Worm (Caenorhabditis elegans): Measurements from ENCODE around the gene K09G1.1.

Gene K09G1.1

DNA sequence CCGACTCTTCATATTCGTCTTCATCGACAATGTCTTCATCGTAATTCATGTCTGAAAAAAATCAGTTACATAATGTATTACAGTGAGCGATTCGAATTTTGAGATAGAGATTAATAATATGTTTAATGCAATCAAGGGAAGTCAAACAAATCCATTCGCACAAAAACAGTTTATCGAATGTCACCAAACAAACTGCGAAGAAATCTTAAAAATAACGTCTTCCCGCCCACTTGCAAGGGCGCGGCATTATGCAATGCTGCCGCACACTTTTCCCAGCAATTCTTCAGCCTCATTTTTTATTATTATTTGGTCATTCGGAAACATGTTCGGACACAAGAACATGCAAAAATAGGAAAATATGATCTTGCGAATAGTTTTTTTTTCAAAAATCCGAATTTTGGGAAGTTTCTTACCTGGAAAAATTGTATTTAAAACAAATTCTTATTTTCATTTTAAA lies 39.1 kb upstream of the K09G1.1 start, which contains the start of gene mdf-1 (continued):
- TF ChIP-seq unc-39 (tag; optimal IDR thresholded peaks at IDR 0.05) = no peak
- peak; percentile 83 for TF ChIP-seq gmeb-1 (tag; optimal IDR thresholded peaks at IDR 0.05)
- no peak for TF ChIP-seq peb-1 (tag; optimal IDR thresholded peaks at IDR 0.05)
- TF ChIP-seq mab-5 (tag; optimal IDR thresholded peaks at IDR 0.05) = peak; percentile 35
- TF ChIP-seq nhr-12 (tag; optimal IDR thresholded peaks at IDR 0.05) = no peak
- peak; percentile 54 for TF ChIP-seq lin-11 (tag; optimal IDR thresholded peaks at IDR 0.05)
- no peak for TF ChIP-seq R02D3.7 (tag; optimal IDR thresholded peaks at IDR 0.05)
- TF ChIP-seq blmp-1 (tag; optimal IDR thresholded peaks at IDR 0.05; ENCODE audit: insufficient read depth) = peak; percentile 38
- no peak for TF ChIP-seq ceh-82 (tag; optimal IDR thresholded peaks at IDR 0.05)
- peak; percentile 60 for TF ChIP-seq sma-9 (GFP tag; optimal IDR thresholded peaks at IDR 0.05)
- TF ChIP-seq sma-9 (tag; optimal IDR thresholded peaks at IDR 0.05) = no peak
- TF ChIP-seq Y55F3AM.14 (GFP tag; optimal IDR thresholded peaks at IDR 0.05) = peak; percentile 28
- no peak for TF ChIP-seq skn-1 (tag; optimal IDR thresholded peaks at IDR 0.05)
- TF ChIP-seq alr-1 (tag; optimal IDR thresholded peaks at IDR 0.05) = no peak
- TF ChIP-seq zag-1 (tag; optimal IDR thresholded peaks at IDR 0.05) = no peak
- no peak for TF ChIP-seq nhr-237 (tag; optimal IDR thresholded peaks at IDR 0.05)
- TF ChIP-seq unc-55 (GFP tag; optimal IDR thresholded peaks at IDR 0.05) = peak; percentile 83
- TF ChIP-seq C34F6.9 (tag; optimal IDR thresholded peaks at IDR 0.05) = peak; percentile 82
- TF ChIP-seq sma-3 (GFP tag; optimal IDR thresholded peaks at IDR 0.05) = peak; percentile 71
- TF ChIP-seq nhr-11 (tag; optimal IDR thresholded peaks at IDR 0.05) = no peak

DNA sequence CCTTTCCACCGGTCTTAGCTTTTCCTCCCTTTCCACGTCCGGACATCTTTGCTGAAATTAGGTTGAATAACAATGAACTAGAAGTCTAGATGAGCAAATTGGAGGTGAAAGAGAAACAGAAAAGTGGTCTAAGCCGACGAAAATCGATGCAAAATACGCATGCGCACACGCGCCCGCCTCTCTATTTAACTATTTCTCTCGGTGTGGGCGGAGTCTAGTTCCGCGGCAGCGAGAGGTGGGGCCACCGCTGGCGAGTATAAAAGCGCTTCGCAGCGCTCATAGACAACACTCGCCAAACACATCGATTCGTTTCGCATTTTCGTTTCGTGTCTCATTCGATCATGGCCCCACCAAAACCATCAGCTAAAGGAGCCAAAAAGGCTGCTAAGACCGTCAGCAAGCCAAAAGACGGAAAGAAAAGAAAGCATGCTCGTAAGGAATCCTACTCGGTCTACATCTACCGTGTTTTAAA lies 38.1 kb upstream of the K09G1.1 start, which contains the start of the genes his-35 and his-41:
TSS of gene his-35 (minus strand) at position 51 of the 472 bp plus-strand sequence.
TSS of gene his-41 (plus strand) at position 299 of the 472 bp plus-strand sequence.
- no peak for TF ChIP-seq nhr-6 (tag; optimal IDR thresholded peaks at IDR 0.05)
- TF ChIP-seq sem-4 (tag; optimal IDR thresholded peaks at IDR 0.05) = no peak
- no peak for TF ChIP-seq nhr-11 (tag; optimal IDR thresholded peaks at IDR 0.05)
- no peak for TF ChIP-seq dmd-4 (tag; optimal IDR thresholded peaks at IDR 0.05)
- TF ChIP-seq blmp-1 (tag; optimal IDR thresholded peaks at IDR 0.05; ENCODE audit: insufficient read depth) = no peak
- peak; percentile 11 for TF ChIP-seq nhr-21 (tag; optimal IDR thresholded peaks at IDR 0.05)
- TF ChIP-seq ztf-4 (tag; optimal IDR thresholded peaks at IDR 0.05) = no peak
- no peak for TF ChIP-seq mbf-1 (tag; optimal IDR thresholded peaks at IDR 0.05)
- no peak for TF ChIP-seq ceh-82 (tag; optimal IDR thresholded peaks at IDR 0.05)
- TF ChIP-seq aly-2 (tag; optimal IDR thresholded peaks at IDR 0.05) = no peak
- TF ChIP-seq peb-1 (tag; optimal IDR thresholded peaks at IDR 0.05) = no peak
- peak; percentile 62 for TF ChIP-seq F13H6.1 (tag; optimal IDR thresholded peaks at IDR 0.05)
- no peak for TF ChIP-seq mab-5 (tag; optimal IDR thresholded peaks at IDR 0.05)
- no peak for TF ChIP-seq elt-3 (tag; optimal IDR thresholded peaks at IDR 0.05)
- no peak for TF ChIP-seq nhr-23 (tag; optimal IDR thresholded peaks at IDR 0.05)
- no peak for TF ChIP-seq nhr-10 (tag; optimal IDR thresholded peaks at IDR 0.05)
- TF ChIP-seq ceh-16 (tag; optimal IDR thresholded peaks at IDR 0.05) = no peak
- TF ChIP-seq alr-1 (tag; optimal IDR thresholded peaks at IDR 0.05) = no peak
- TF ChIP-seq C34F6.9 (tag; optimal IDR thresholded peaks at IDR 0.05) = peak; percentile 74
- no peak for TF ChIP-seq Y55F3AM.14 (GFP tag; optimal IDR thresholded peaks at IDR 0.05)
- TF ChIP-seq unc-62 (GFP tag; optimal IDR thresholded peaks at IDR 0.05) = no peak
- no peak for TF ChIP-seq skn-1 (tag; optimal IDR thresholded peaks at IDR 0.05)
- TF ChIP-seq gmeb-1 (tag; optimal IDR thresholded peaks at IDR 0.05) = peak; percentile 53
- TF ChIP-seq zag-1 (tag; optimal IDR thresholded peaks at IDR 0.05) = no peak
- peak; percentile 50 for TF ChIP-seq sma-3 (GFP tag; optimal IDR thresholded peaks at IDR 0.05)
- TF ChIP-seq nhr-12 (tag; optimal IDR thresholded peaks at IDR 0.05) = no peak
- TF ChIP-seq sma-9 (GFP tag; optimal IDR thresholded peaks at IDR 0.05) = peak; percentile 37
- no peak for TF ChIP-seq sma-9 (tag; optimal IDR thresholded peaks at IDR 0.05)
- TF ChIP-seq ztf-1 (GFP tag; conservative IDR thresholded peaks at IDR 0.05) = no peak
- TF ChIP-seq lin-39 (tag; optimal IDR thresholded peaks at IDR 0.05) = no peak
- TF ChIP-seq elt-1 (tag; optimal IDR thresholded peaks at IDR 0.05) = no peak
- TF ChIP-seq snpc-4 (tag; optimal IDR thresholded peaks at IDR 0.05) = no peak
- TF ChIP-seq unc-55 (GFP tag; optimal IDR thresholded peaks at IDR 0.05) = peak; percentile 15
- no peak for TF ChIP-seq unc-39 (tag; optimal IDR thresholded peaks at IDR 0.05)
- no peak for TF ChIP-seq nhr-25 (tag; optimal IDR thresholded peaks at IDR 0.05)
- TF ChIP-seq ztf-11 (tag; optimal IDR thresholded peaks at IDR 0.05) = no peak
- peak; percentile 51 for TF ChIP-seq crh-2 (tag; optimal IDR thresholded peaks at IDR 0.05)
- peak in 1 of 2 experiments; percentile 31 for TF ChIP-seq mdl-1 (tag; optimal IDR thresholded peaks at IDR 0.05)
- TF ChIP-seq nhr-77 (tag; optimal IDR thresholded peaks at IDR 0.05) = no peak
- no peak for TF ChIP-seq R02D3.7 (tag; optimal IDR thresholded peaks at IDR 0.05)
- TF ChIP-seq lin-11 (tag; optimal IDR thresholded peaks at IDR 0.05) = peak; percentile 35
- TF ChIP-seq lsy-2 (tag; optimal IDR thresholded peaks at IDR 0.05) = peak; percentile 38 to 51
- peak; percentile 15 for TF ChIP-seq lin-13 (GFP tag; optimal IDR thresholded peaks at IDR 0.05)
- peak; percentile 48 for TF ChIP-seq fos-1 (tag; optimal IDR thresholded peaks at IDR 0.05)
- TF ChIP-seq egl-27 (tag; optimal IDR thresholded peaks at IDR 0.05) = no peak
- no peak for TF ChIP-seq ZK546.5 (tag; optimal IDR thresholded peaks at IDR 0.05)
- TF ChIP-seq ama-1 (optimal IDR thresholded peaks at IDR 0.05) = peak; percentile 77
- TF ChIP-seq nhr-237 (tag; optimal IDR thresholded peaks at IDR 0.05) = no peak
- no peak for TF ChIP-seq nhr-129 (tag; optimal IDR thresholded peaks at IDR 0.05)

Measured in whole organism, L2 larva.